Fruit fly (Drosophila melanogaster): Measurements from ENCODE around the gene CG10428.

CG10428 gene

dm6 chr2L:18987078-18987895 lies 38.6 kb downstream of the CG10428 start, which contains the start of the genes Swip-1 and EMC5 (continued):
- TF ChIP-seq CG4424 (GFP tag; optimal IDR thresholded peaks at IDR 0.05) (peak; percentile 67), tna (GFP tag; IDR thresholded peaks at IDR 0.05; ENCODE audit: partially characterized antibody) (peak; percentile 56; the same call in 1 of the 2 replicates), Meics (GFP tag; optimal IDR thresholded peaks at IDR 0.05) (peak; percentile 60), CG10209 (GFP tag; optimal IDR thresholded peaks at IDR 0.05) (peak; percentile 63), phol (tag; optimal IDR thresholded peaks at IDR 0.05) (peak; percentile 84), danr (GFP tag; IDR thresholded peaks at IDR 0.05) (no peak), CG4360 (GFP tag; IDR thresholded peaks at IDR 0.05) (0 out of 2 replicates have a peak, but pooled peaks have one; percentile 17), HLH54F (GFP tag; optimal IDR thresholded peaks at IDR 0.05) (peak; percentile 12), Dref (GFP tag; IDR thresholded peaks at IDR 0.05) (no peak), H2.0 (GFP tag; IDR thresholded peaks at IDR 0.05) (no peak; the same call in 1 of the 2 replicates), Dad (GFP tag; optimal IDR thresholded peaks at IDR 0.05) (no peak), ftz-f1 (GFP tag; optimal IDR thresholded peaks at IDR 0.05) (no peak), CG6813 (GFP tag; optimal IDR thresholded peaks at IDR 0.05) (no peak), gro (GFP tag; optimal IDR thresholded peaks at IDR 0.05) (no peak), sisA (GFP tag; IDR thresholded peaks at IDR 0.05) (peak; percentile 60; the same call in 1 of the 2 replicates), twi (tag; optimal IDR thresholded peaks at IDR 0.05) (peak; percentile 55), CG43689 (GFP tag; IDR thresholded peaks at IDR 0.05) (no peak), CG11456 (GFP tag; IDR thresholded peaks at IDR 0.05) (peak; percentile 80), lab (GFP tag; optimal IDR thresholded peaks at IDR 0.05) (peak; percentile 20), Optix (GFP tag; IDR thresholded peaks at IDR 0.05) (0 out of 3 replicates have a peak, but pooled peaks have one; percentile 12), Hr51 (GFP tag; optimal IDR thresholded peaks at IDR 0.05) (peak in 1 of 2 experiments; percentile 64), Fer1 (GFP tag; optimal IDR thresholded peaks at IDR 0.05) (peak; percentile 17), pzg (GFP tag; optimal IDR thresholded peaks at IDR 0.05) (peak; percentile 55), CG8924 (tag; optimal IDR thresholded peaks at IDR 0.05) (peak; percentile 79), CG12659 (GFP tag; optimal IDR thresholded peaks at IDR 0.05) (peak; percentile 82), ATbp (GFP tag; optimal IDR thresholded peaks at IDR 0.05) (no peak), HLH4C (GFP tag; IDR thresholded peaks at IDR 0.05; ENCODE audit: partially characterized antibody) (peak; percentile 53; the same call in 1 of the 3 replicates), Med (GFP tag) (peak; percentile 86), h (optimal IDR thresholded peaks at IDR 0.05) (no peak), bsh (GFP tag; optimal IDR thresholded peaks at IDR 0.05) (peak in 1 of 2 experiments; percentile 54), cas (GFP tag; IDR thresholded peaks at IDR 0.05) (0 out of 2 replicates have a peak, but pooled peaks have one; percentile 5), tll (GFP tag; optimal IDR thresholded peaks at IDR 0.05) (no peak), CG15696 (tag; optimal IDR thresholded peaks at IDR 0.05) (peak; percentile 60), shn (GFP tag; optimal IDR thresholded peaks at IDR 0.05) (no peak), caup (GFP tag; optimal IDR thresholded peaks at IDR 0.05; ENCODE audit: severe bottlenecking) (peak; percentile 27), CG9797 (GFP tag; optimal IDR thresholded peaks at IDR 0.05) (peak; percentile 77), Trl (optimal IDR thresholded peaks at IDR 0.05) (no peak), Trl (GFP tag; optimal IDR thresholded peaks at IDR 0.05) (peak; percentile 1), CG16779 (GFP tag; IDR thresholded peaks at IDR 0.05) (no peak), CG14014 (GFP tag; IDR thresholded peaks at IDR 0.05) (peak; percentile 73), CG11560 (tag; IDR thresholded peaks at IDR 0.05) (no peak), Blimp-1 (GFP tag; optimal IDR thresholded peaks at IDR 0.05) (peak; percentile 45), Ets97D (GFP tag; optimal IDR thresholded peaks at IDR 0.05) (peak; percentile 24), abd-A (tag; optimal IDR thresholded peaks at IDR 0.05) (no peak), pros (GFP tag; optimal IDR thresholded peaks at IDR 0.05) (no peak), az2 (GFP tag; optimal IDR thresholded peaks at IDR 0.05) (peak; percentile 56), CG6791 (GFP tag; IDR thresholded peaks at IDR 0.05; ENCODE audit: partially characterized antibody) (peak; percentile 58; the same call in 2 of the 3 replicates), unpg (GFP tag; optimal IDR thresholded peaks at IDR 0.05) (peak; percentile 49)
